Fruit fly (Drosophila melanogaster): Measurements from ENCODE around the gene rudhira.

DNA sequence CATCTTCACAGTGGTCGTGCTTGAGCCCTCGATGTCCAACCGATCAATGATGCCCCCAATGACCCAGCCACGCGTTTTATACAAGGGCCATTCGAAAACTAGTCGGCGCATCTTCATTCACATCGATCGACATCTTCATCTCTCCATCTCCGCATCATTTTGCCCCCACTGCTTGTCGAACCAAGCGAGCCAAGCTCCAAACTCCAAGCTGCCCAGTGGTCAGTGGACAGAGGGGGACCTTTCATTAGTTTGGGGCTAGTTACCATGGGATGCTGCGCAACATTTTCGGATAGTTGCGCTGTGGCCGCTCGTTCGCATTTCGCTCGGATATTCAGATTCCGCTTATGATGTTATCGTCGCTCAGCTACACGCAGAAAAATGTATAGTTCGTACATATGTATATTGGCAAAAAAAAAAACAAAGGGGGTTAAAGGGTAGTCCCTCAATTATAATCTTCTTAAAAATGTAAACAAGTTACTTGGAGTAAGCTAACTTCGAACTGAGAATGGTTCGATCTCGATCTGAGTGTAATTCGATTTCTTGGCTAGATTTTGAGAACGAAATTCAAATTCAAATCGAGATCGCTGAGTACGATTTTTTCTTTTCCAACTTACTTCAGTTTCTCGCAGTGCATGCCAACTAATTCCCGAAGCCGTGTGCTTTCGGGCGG is 29.5 kb downstream of the rudhira start, which contains the start of gene CG15740:
- TF ChIP-seq CG7101 (tag; optimal IDR thresholded peaks at IDR 0.05) = no peak
- TF ChIP-seq CG5204 (GFP tag; optimal IDR thresholded peaks at IDR 0.05) = no peak
- TF ChIP-seq Mnt (GFP tag; optimal IDR thresholded peaks at IDR 0.05) = no peak
- TF ChIP-seq pad (GFP tag; optimal IDR thresholded peaks at IDR 0.05) = no peak
- TF ChIP-seq ovo (GFP tag; optimal IDR thresholded peaks at IDR 0.05) = no peak
- no peak for TF ChIP-seq cic (GFP tag; optimal IDR thresholded peaks at IDR 0.05)
- no peak for TF ChIP-seq bab1 (GFP tag; optimal IDR thresholded peaks at IDR 0.05)
- TF ChIP-seq CG12768 (GFP tag; optimal IDR thresholded peaks at IDR 0.05) = no peak
- no peak for TF ChIP-seq toe (GFP tag; optimal IDR thresholded peaks at IDR 0.05)
- TF ChIP-seq kay (GFP tag; ENCODE audit: borderline replicate concordance) = no peak
- no peak for TF ChIP-seq Crg-1 (GFP tag; optimal IDR thresholded peaks at IDR 0.05)
- TF ChIP-seq tj (GFP tag; optimal IDR thresholded peaks at IDR 0.05) = no peak
- no peak for TF ChIP-seq CG11617 (GFP tag; optimal IDR thresholded peaks at IDR 0.05)
